Fruit fly (Drosophila melanogaster) whole organism, prepupa: ENCODE results near the gene sba.

ENCODE experiments used
- Blimp-1 ChIP-seq: fragments of 200-800 bp; sonication (Bioruptor generic); optimal IDR thresholded peaks from 3 replicates; lab custom pipeline; 2017; ENCODE audit warnings: missing biosample characterization, missing genetic modification characterization, mild to moderate bottlenecking, moderate library complexity, missing genetic modification reagents
- CG10631 ChIP-seq: fragments of 200-800 bp; sonication (Bioruptor generic); optimal IDR thresholded peaks from 2 replicates; lab custom pipeline; 2016; ENCODE audit warnings: missing biosample characterization, missing genetic modification characterization
- CG11294 ChIP-seq: fragments of 200-800 bp; sonication (Bioruptor generic); IDR thresholded peaks from 2 replicates; pipeline ENCODE4 v1.3.6; 2022; ENCODE audit warnings: missing biosample characterization, missing genetic modification characterization
- CG11762 ChIP-seq: fragments of 200-800 bp; sonication (Bioruptor generic); optimal IDR thresholded peaks from 3 replicates; lab custom pipeline; 2016; ENCODE audit warnings: missing biosample characterization, missing genetic modification characterization; ENCODE audit not compliant: insufficient read depth
- CG11902 ChIP-seq: fragments of 200-800 bp; sonication (Bioruptor generic); optimal IDR thresholded peaks from 3 replicates; lab custom pipeline; 2016; ENCODE audit warnings: missing biosample characterization, missing genetic modification characterization
- CG15336 ChIP-seq: fragments of 200-800 bp; sonication (Bioruptor generic); IDR thresholded peaks from 2 replicates; pipeline ENCODE4 v1.3.6; 2022; ENCODE audit warnings: missing biosample characterization, missing genetic modification characterization
- CG16779 ChIP-seq: fragments of 200-800 bp; sonication (Bioruptor generic); optimal IDR thresholded peaks from 3 replicates; lab custom pipeline; 2017; ENCODE audit warnings: missing biosample characterization, mild to moderate bottlenecking, missing genetic modification characterization
- CG3032 ChIP-seq: fragments of 200-800 bp; optimal IDR thresholded peaks from 2 replicates; lab custom pipeline; 2019; ENCODE audit warnings: missing biosample characterization, mild to moderate bottlenecking, missing genetic modification characterization, moderate library complexity
- CG31627 ChIP-seq: fragments of 200-800 bp; sonication (Bioruptor generic); optimal IDR thresholded peaks from 3 replicates; lab custom pipeline; 2016; ENCODE audit warnings: missing biosample characterization, missing genetic modification characterization
- CG32006 ChIP-seq: fragments of 200-800 bp; sonication (Bioruptor generic); optimal IDR thresholded peaks from 3 replicates; lab custom pipeline; 2017; ENCODE audit warnings: missing biosample characterization, mild to moderate bottlenecking, missing genetic modification characterization
- CG34406 ChIP-seq: fragments of 200-800 bp; sonication (Bioruptor generic); optimal IDR thresholded peaks from 3 replicates; lab custom pipeline; 2016; ENCODE audit warnings: missing biosample characterization, missing genetic modification characterization
- CG3919 ChIP-seq: fragments of 200-800 bp; sonication (Bioruptor generic); optimal IDR thresholded peaks from 3 replicates; lab custom pipeline; 2016; ENCODE audit warnings: missing biosample characterization, missing genetic modification characterization
- CG4318 ChIP-seq: fragments of 200-800 bp; sonication (Bioruptor generic); optimal IDR thresholded peaks from 3 replicates; lab custom pipeline; 2017; ENCODE audit warnings: missing biosample characterization, mild to moderate bottlenecking, missing genetic modification characterization
- CG6163 ChIP-seq: fragments of 200-800 bp; sonication (Bioruptor generic); IDR thresholded peaks from 3 replicates; pipeline ENCODE4 v1.3.6; 2022; ENCODE audit warnings: missing biosample characterization, missing genetic modification characterization
- CG6792 ChIP-seq: fragments of 200-800 bp; sonication (Bioruptor generic); optimal IDR thresholded peaks from 3 replicates; lab custom pipeline; 2016; ENCODE audit warnings: missing biosample characterization, missing genetic modification characterization
- CG6854 ChIP-seq: fragments of 200-800 bp; sonication (Bioruptor generic); optimal IDR thresholded peaks from 2 replicates; lab custom pipeline; 2017; ENCODE audit warnings: missing biosample characterization, mild to moderate bottlenecking, missing genetic modification characterization
- CG8119 ChIP-seq: fragments of 200-800 bp; sonication (Bioruptor generic); IDR thresholded peaks from 3 replicates; pipeline ENCODE4 v1.3.6; 2022; ENCODE audit warnings: missing biosample characterization, missing genetic modification characterization
- CG9139 ChIP-seq: fragments of 200-800 bp; sonication (Bioruptor generic); optimal IDR thresholded peaks from 3 replicates; lab custom pipeline; 2017; ENCODE audit warnings: missing biosample characterization, mild to moderate bottlenecking, missing genetic modification characterization
- Eip75B ChIP-seq: fragments of 200-800 bp; sonication (Bioruptor generic); optimal IDR thresholded peaks from 3 replicates; lab custom pipeline; 2016; ENCODE audit warnings: missing biosample characterization, missing genetic modification characterization
- Eip78C ChIP-seq: fragments of 200-800 bp; sonication (Bioruptor generic); peaks from one replicate; lab custom pipeline; 2016; ENCODE audit warnings: missing biosample characterization, missing genetic modification characterization
- Eip93F ChIP-seq: fragments of 200-800 bp; sonication (Bioruptor generic); optimal IDR thresholded peaks from 2 replicates; lab custom pipeline; 2016; ENCODE audit warnings: missing biosample characterization, mild to moderate bottlenecking, missing genetic modification characterization
- Ets96B ChIP-seq: fragments of 200-800 bp; optimal IDR thresholded peaks from 2 replicates; lab custom pipeline; 2019; ENCODE audit warnings: missing biosample characterization, mild to moderate bottlenecking, missing genetic modification characterization, moderate library complexity
- Gug ChIP-seq: fragments of 200-800 bp; sonication (Bioruptor generic); IDR thresholded peaks from 2 replicates; pipeline ENCODE4 v1.3.6; 2022; ENCODE audit warnings: missing biosample characterization, missing genetic modification characterization
- Hr38 ChIP-seq: sonication (Bioruptor generic); optimal IDR thresholded peaks from 2 replicates; lab custom pipeline; 2016; ENCODE audit warnings: missing biosample characterization, missing genetic modification characterization
- Hr39 ChIP-seq: fragments of 200-800 bp; sonication (Bioruptor generic); optimal IDR thresholded peaks from 2 replicates; lab custom pipeline; 2016; ENCODE audit warnings: missing biosample characterization, missing genetic modification characterization
- Hr4 ChIP-seq: fragments of 200-800 bp; sonication (Bioruptor generic); optimal IDR thresholded peaks from 3 replicates; lab custom pipeline; 2016; ENCODE audit warnings: missing biosample characterization, missing genetic modification characterization
- OdsH ChIP-seq: fragments of 200-800 bp; sonication (Bioruptor generic); optimal IDR thresholded peaks from 3 replicates; lab custom pipeline; 2016; ENCODE audit warnings: missing biosample characterization, missing genetic modification characterization
- Smox ChIP-seq: fragments of 200-800 bp; sonication (Bioruptor generic); optimal IDR thresholded peaks from 3 replicates; lab custom pipeline; 2016; ENCODE audit warnings: missing biosample characterization, missing genetic modification characterization
- Sox102F ChIP-seq: fragments of 200-800 bp; sonication (Bioruptor generic); optimal IDR thresholded peaks from 2 replicates; lab custom pipeline; 2016; ENCODE audit warnings: missing biosample characterization, mild to moderate bottlenecking, missing genetic modification characterization
- Sox14 ChIP-seq: fragments of 200-800 bp; sonication (Bioruptor generic); optimal IDR thresholded peaks from 3 replicates; lab custom pipeline; 2016; ENCODE audit warnings: missing biosample characterization, missing genetic modification characterization
- achi ChIP-seq: fragments of 200-800 bp; sonication (Bioruptor generic); optimal IDR thresholded peaks from 3 replicates; lab custom pipeline; 2016; ENCODE audit warnings: missing biosample characterization, missing genetic modification characterization
- dsx ChIP-seq: fragments of 200-800 bp; optimal IDR thresholded peaks from 3 replicates; lab custom pipeline; 2019; ENCODE audit warnings: missing biosample characterization, mild to moderate bottlenecking, missing genetic modification characterization, moderate library complexity; ENCODE audit not compliant: poor library complexity, severe bottlenecking
- eg ChIP-seq: fragments of 200-800 bp; sonication (Bioruptor generic); IDR thresholded peaks from 3 replicates; pipeline ENCODE4 v1.3.6; 2022; ENCODE audit warnings: missing biosample characterization, missing genetic modification characterization
- fd59A ChIP-seq: fragments of 200-800 bp; sonication (Bioruptor generic); optimal IDR thresholded peaks from 2 replicates; lab custom pipeline; 2017; ENCODE audit warnings: missing biosample characterization, mild to moderate bottlenecking, missing genetic modification characterization, missing genetic modification reagents
- fkh ChIP-seq: fragments of 200-800 bp; sonication (Bioruptor generic); optimal IDR thresholded peaks from 3 replicates; lab custom pipeline; 2017; ENCODE audit warnings: missing biosample characterization, mild to moderate bottlenecking, missing genetic modification characterization, moderate library complexity
- net ChIP-seq: fragments of 200-800 bp; sonication (Bioruptor generic); optimal IDR thresholded peaks from 3 replicates; lab custom pipeline; 2016; ENCODE audit warnings: missing biosample characterization, missing genetic modification characterization
- pdm3 ChIP-seq: fragments of 200-800 bp; sonication (Bioruptor generic); optimal IDR thresholded peaks from 3 replicates; lab custom pipeline; 2016; ENCODE audit warnings: missing biosample characterization, missing genetic modification characterization
- salr ChIP-seq, 2 experiments: fragments of 200-800 bp; sonication (Bioruptor generic); optimal IDR thresholded peaks; 3 replicates each; lab custom pipeline; 2016 to 2018; ENCODE audit warnings: missing biosample characterization in 2 of 2, missing genetic modification characterization in 2 of 2, mild to moderate bottlenecking in 1 of 2
- ss ChIP-seq, 2 experiments: fragments of 200-800 bp; sonication (Bioruptor generic); optimal IDR thresholded peaks; 2 replicates in 1 of 2; 3 replicates in 1 of 2; lab custom pipeline; 2017 to 2018; ENCODE audit warnings: mild to moderate bottlenecking in 2 of 2, missing biosample characterization in 2 of 2, missing genetic modification characterization in 2 of 2, moderate library complexity in 1 of 2
- svp ChIP-seq: fragments of 200-800 bp; sonication (Bioruptor generic); peaks from one replicate; lab custom pipeline; 2016; ENCODE audit warnings: missing biosample characterization, missing genetic modification characterization
- topi ChIP-seq: fragments of 200-800 bp; sonication (Bioruptor generic); optimal IDR thresholded peaks from 3 replicates; lab custom pipeline; 2016; ENCODE audit warnings: missing biosample characterization, missing genetic modification characterization
- vri ChIP-seq: fragments of 200-800 bp; sonication (Bioruptor generic); optimal IDR thresholded peaks from 3 replicates; lab custom pipeline; 2016; ENCODE audit warnings: missing biosample characterization, mild to moderate bottlenecking, missing genetic modification characterization

Gene sba

DNA sequence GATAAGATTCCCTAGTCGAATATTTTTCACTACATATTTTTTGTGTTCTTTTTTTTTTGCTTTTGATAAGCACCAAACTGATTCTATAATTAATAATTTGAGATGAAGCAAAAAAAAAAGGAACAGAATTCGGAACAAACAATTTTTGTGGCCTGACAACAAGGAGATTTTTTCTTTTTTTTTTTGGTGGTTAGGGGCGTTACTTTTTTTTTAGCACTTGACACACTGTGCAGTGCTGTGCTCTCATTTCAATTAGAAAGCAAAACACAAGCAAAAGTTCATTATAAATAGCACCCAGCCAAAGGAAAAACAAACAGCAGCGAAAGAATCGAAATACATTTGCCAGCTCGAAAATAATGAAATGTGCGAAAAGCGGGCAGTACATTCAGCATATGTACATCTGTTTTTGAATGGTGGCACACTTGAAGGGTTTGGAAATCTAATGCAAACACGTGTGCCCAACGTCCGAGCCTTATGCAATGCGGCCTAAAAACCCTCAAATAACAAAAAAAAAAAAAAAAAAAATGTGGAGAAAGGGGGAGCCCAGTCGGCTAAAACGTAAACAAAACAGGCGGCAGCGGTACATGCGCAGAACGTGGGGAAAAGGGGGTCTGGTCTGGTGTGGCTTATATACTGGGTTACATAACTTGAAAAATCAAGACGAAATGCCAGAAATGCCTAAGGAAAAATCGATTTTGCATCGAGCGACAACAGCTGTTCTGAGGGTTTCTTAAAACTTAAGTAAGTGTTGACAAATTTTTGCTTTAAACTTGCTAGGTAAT, 19.1 kb upstream of the sba start (continued):
- peak in 1 of 2 experiments; percentile 29 for TF ChIP-seq salr (GFP tag; optimal IDR thresholded peaks at IDR 0.05; lab: Kevin White, UChicago)
- TF ChIP-seq Eip78C (GFP tag; lab: Kevin White, UChicago), result peak; percentile 78
- TF ChIP-seq CG16779 (tag; lab: Kevin White, UChicago), result no peak
- peak; percentile 26 for TF ChIP-seq net (GFP tag; lab: Kevin White, UChicago)
- TF ChIP-seq CG11294 (GFP tag; lab: Robert Waterston, UW), result 0 out of 2 replicates have a peak, but pooled peaks have one; percentile 15
- TF ChIP-seq Hr4, result peak; percentile 53
- peak; percentile 43; the same call in 2 of the 3 replicates for TF ChIP-seq CG6163 (GFP tag; lab: Robert Waterston, UW)
- peak; percentile 29 for TF ChIP-seq fkh (GFP tag; lab: Kevin White, UChicago)
- peak; percentile 56 for TF ChIP-seq CG15336 (GFP tag; lab: Robert Waterston, UW)
- TF ChIP-seq OdsH, result peak; percentile 27
- peak; percentile 44 for TF ChIP-seq CG32006

DNA sequence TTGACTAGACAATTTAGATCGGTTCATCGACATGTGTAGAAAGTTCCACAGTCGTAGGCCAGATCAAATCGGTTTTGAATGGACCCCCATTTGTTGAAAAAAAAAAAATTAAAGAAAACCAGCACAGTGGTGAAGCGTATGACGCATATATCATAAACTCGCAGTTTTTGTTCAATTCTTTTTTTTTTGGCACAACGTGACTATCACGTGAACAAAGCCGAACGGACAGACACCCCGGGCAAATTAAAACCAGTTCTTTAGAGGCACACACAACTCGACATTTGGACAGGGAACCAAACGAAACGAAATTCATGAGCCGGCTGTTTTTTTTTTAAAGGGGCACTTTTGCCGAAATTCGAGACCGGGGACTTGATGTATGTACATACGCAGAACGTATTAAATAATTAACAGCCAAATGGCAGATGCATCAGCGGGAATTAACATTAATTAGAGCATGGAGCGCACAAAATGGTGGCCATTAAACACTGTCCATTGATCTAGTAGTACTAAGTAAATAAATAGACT, 18.1 kb upstream of the sba start:
- TF ChIP-seq Blimp-1 (GFP tag; lab: Kevin White, UChicago) (no peak), eg (GFP tag; lab: Robert Waterston, UW) (no peak; the same call in 2 of the 3 replicates), CG4318 (GFP tag; lab: Kevin White, UChicago) (no peak), CG32006 (no peak), svp (GFP tag; lab: Kevin White, UChicago) (no peak), Ets96B (tag; lab: Kevin White, UChicago) (no peak), Hr39 (GFP tag; lab: Kevin White, UChicago) (no peak), OdsH (no peak), CG6854 (GFP tag; lab: Kevin White, UChicago) (no peak)

DNA sequence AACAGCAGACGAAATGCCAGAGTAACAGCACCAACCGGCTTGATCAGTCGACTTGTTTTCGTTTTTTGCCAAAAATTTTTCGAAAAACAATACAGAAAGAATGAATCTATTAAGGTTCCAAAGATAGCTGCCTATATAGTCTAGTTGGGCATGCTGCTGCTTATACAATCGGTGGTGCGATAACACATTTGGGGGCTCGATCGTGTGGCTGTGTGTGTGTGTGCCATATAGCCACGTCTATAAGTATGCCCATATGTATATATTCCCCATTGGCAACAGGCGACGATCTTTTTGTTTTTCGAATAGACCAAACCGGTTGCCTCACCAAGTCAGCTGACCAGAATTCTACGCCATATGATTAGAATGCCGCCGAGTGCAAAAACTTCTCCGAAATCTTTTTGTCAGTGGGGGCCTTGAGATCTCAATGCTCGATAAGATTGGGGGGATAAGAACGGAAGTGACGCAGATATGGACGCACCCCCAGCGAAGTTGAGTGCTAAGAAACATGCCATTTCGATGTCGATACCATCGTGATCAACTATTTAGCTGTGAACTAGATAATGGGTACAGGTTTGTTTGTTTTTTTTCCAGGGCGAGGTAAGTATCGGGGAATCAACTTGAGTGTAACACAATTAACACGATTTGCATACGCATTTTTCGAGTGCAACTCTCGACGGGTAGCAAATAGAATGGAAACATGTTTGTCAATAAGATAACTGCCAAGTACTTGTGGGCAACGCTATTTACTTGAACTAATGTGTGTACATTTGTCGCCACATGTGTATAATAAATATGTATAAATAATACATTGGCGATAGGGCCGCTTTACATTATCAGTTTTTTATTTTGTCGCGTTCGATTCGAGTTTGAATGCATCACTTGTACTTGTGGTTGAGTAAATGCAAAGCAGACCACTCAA, 17.4 kb upstream of the sba start:
- TF ChIP-seq Ets96B (tag; lab: Kevin White, UChicago), result no peak
- no peak for TF ChIP-seq fd59A
- TF ChIP-seq CG16779 (tag; lab: Kevin White, UChicago), result peak; percentile 40
- no peak for TF ChIP-seq Sox14
- no peak for TF ChIP-seq CG6792 (GFP tag; lab: Kevin White, UChicago)
- TF ChIP-seq CG11762 (GFP tag; lab: Kevin White, UChicago), result no peak
- peak; percentile 17 for TF ChIP-seq OdsH
- no peak for TF ChIP-seq pdm3 (GFP tag; lab: Kevin White, UChicago)
- no peak for TF ChIP-seq CG11902
- no peak for TF ChIP-seq CG10631
- no peak for TF ChIP-seq Eip75B (GFP tag; lab: Kevin White, UChicago)
- peak; percentile 4 for TF ChIP-seq net (GFP tag; lab: Kevin White, UChicago)
- no peak for TF ChIP-seq vri (GFP tag; lab: Kevin White, UChicago)
- TF ChIP-seq CG8119 (GFP tag; lab: Robert Waterston, UW), result peak; percentile 45; the same call in 1 of the 3 replicates
- TF ChIP-seq CG4318 (GFP tag; lab: Kevin White, UChicago), result no peak
- no peak for TF ChIP-seq Gug (GFP tag; lab: Robert Waterston, UW)
- TF ChIP-seq CG6163 (GFP tag; lab: Robert Waterston, UW), result 0 out of 3 replicates have a peak, but pooled peaks have one; percentile 7
- no peak for TF ChIP-seq topi (GFP tag; lab: Kevin White, UChicago)
- TF ChIP-seq Smox, result no peak
- TF ChIP-seq CG6854 (GFP tag; lab: Kevin White, UChicago), result no peak
- no peak for TF ChIP-seq achi (GFP tag; lab: Kevin White, UChicago)
- TF ChIP-seq CG34406, result no peak
- TF ChIP-seq CG31627 (GFP tag; lab: Kevin White, UChicago), result no peak
- TF ChIP-seq Hr38, result peak; percentile 35
- no peak for TF ChIP-seq CG3919
- no peak for TF ChIP-seq dsx (GFP tag; lab: Kevin White, UChicago)
- no peak for TF ChIP-seq CG9139 (GFP tag; lab: Kevin White, UChicago)
- TF ChIP-seq Hr4, result no peak
- TF ChIP-seq Sox102F (GFP tag; lab: Kevin White, UChicago), result no peak
- no peak for TF ChIP-seq Hr39 (GFP tag; lab: Kevin White, UChicago)
- TF ChIP-seq Eip93F (GFP tag; lab: Kevin White, UChicago), result no peak
- no peak for TF ChIP-seq CG3032 (tag; lab: Kevin White, UChicago)
- peak; percentile 43; the same call in 1 of the 2 replicates for TF ChIP-seq CG15336 (GFP tag; lab: Robert Waterston, UW)
- no peak for TF ChIP-seq ss (GFP tag; optimal IDR thresholded peaks at IDR 0.05; lab: Kevin White, UChicago)
